Worm (Caenorhabditis elegans) whole organism, L2 larva: ENCODE data around the gene trpp-11.

Experiments
- ZK546.5 ChIP-seq: sonication (generic microtip); optimal IDR thresholded peaks from 2 replicates; lab custom pipeline; 2017; ENCODE audit warnings: missing biosample characterization, missing genetic modification characterization
- ama-1 ChIP-seq: fragments of 150-350 bp; optimal IDR thresholded peaks from 2 replicates; lab custom pipeline; 2018; ENCODE audit warnings: inconsistent platforms
- lin-39 ChIP-seq: fragments of 150-350 bp; optimal IDR thresholded peaks from 2 replicates; lab custom pipeline; 2014; ENCODE audit warnings: missing biosample characterization, missing genetic modification reagents, missing genetic modification characterization
- mdl-1 ChIP-seq, 2 experiments: fragments of 150-350 bp in 1 of 2; sonication (generic microtip) in 1 of 2; optimal IDR thresholded peaks; 2 replicates each; lab custom pipeline; 2017; ENCODE audit warnings: missing biosample characterization in 2 of 2, missing genetic modification characterization in 2 of 2
- nhr-10 ChIP-seq: sonication (generic microtip); optimal IDR thresholded peaks from 2 replicates; lab custom pipeline; 2017; ENCODE audit warnings: missing biosample characterization, missing genetic modification characterization
- nhr-11 ChIP-seq: fragments of 150-350 bp; optimal IDR thresholded peaks from 2 replicates; lab custom pipeline; 2014; ENCODE audit warnings: missing biosample characterization, missing genetic modification characterization
- nhr-129 ChIP-seq: fragments of 150-350 bp; optimal IDR thresholded peaks from 2 replicates; lab custom pipeline; 2014; ENCODE audit warnings: missing biosample characterization, missing genetic modification characterization
- sem-4 ChIP-seq: fragments of 150-350 bp; optimal IDR thresholded peaks from 2 replicates; lab custom pipeline; 2014; ENCODE audit warnings: missing biosample characterization, missing genetic modification reagents, missing genetic modification characterization
- snpc-4 ChIP-seq: fragments of 150-350 bp; optimal IDR thresholded peaks from 2 replicates; lab custom pipeline; 2014; ENCODE audit warnings: missing biosample characterization, missing genetic modification characterization
- ztf-11 ChIP-seq: sonication (generic microtip); optimal IDR thresholded peaks from 2 replicates; lab custom pipeline; 2017; ENCODE audit warnings: missing biosample characterization, missing genetic modification characterization

DNA sequence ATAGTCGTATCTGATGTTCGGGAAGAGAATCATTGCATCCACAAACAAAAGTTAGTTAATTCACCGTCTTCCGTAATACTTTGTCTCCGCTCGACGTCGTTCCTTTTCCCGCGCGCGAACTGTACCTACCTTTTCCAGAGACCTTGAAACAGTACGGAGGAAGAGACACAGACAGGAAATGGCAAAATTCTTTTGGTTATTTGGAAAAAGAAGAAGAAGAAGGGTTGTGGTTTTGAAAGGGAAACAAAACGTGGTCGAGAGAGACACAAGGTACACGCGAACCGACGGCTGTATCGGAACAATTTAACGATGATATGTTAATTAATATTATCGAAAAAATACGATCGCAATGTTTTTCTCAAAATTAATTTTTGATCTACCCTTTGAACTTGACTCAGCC is 44.9 kb upstream of the trpp-11 start:
- TF ChIP-seq lin-39, result no peak
- TF ChIP-seq ZK546.5 (tag; lab: Kevin White, UChicago), result no peak
- no peak for TF ChIP-seq nhr-11 (tag; lab: Kevin White, UChicago)
- TF ChIP-seq ztf-11 (tag; lab: Kevin White, UChicago), result no peak
- no peak for TF ChIP-seq sem-4 (tag; lab: Kevin White, UChicago)
- TF ChIP-seq mdl-1 (tag; optimal IDR thresholded peaks at IDR 0.05; lab: Kevin White, UChicago), result no peak
- no peak for TF ChIP-seq ama-1 (lab: Kevin White, UChicago)
- no peak for TF ChIP-seq nhr-10
- no peak for TF ChIP-seq nhr-129 (tag; lab: Kevin White, UChicago)
- TF ChIP-seq snpc-4 (tag; lab: Kevin White, UChicago), result no peak
